Fruit fly (Drosophila melanogaster) whole organism, pupa: ENCODE results near the gene Ubc84D.

ENCODE experiments used
- CG10348 ChIP-seq: fragments of 200-800 bp; sonication (Bioruptor generic); IDR thresholded peaks from 2 replicates; pipeline ENCODE4 v1.3.6; 2022; ENCODE audit warnings: missing biosample characterization, missing genetic modification characterization
- CG12605 ChIP-seq: fragments of 200-800 bp; sonication (Bioruptor generic); IDR thresholded peaks from 2 replicates; pipeline ENCODE4 v1.3.6; 2022; ENCODE audit warnings: missing biosample characterization, missing genetic modification characterization
- CG13204 ChIP-seq: fragments of 200-800 bp; sonication (Bioruptor generic); optimal IDR thresholded peaks from 2 replicates; lab custom pipeline; 2018; ENCODE audit warnings: missing biosample characterization, mild to moderate bottlenecking, missing genetic modification characterization, moderate library complexity
- CG14655 ChIP-seq: fragments of 200-800 bp; sonication (Bioruptor generic); optimal IDR thresholded peaks from 3 replicates; lab custom pipeline; 2017; ENCODE audit warnings: mild to moderate bottlenecking, missing biosample characterization, missing genetic modification reagents, missing genetic modification characterization
- CG15710 ChIP-seq: fragments of 200-800 bp; sonication (Bioruptor generic); optimal IDR thresholded peaks from 2 replicates; lab custom pipeline; 2018; ENCODE audit warnings: missing biosample characterization, mild to moderate bottlenecking, missing genetic modification characterization, moderate library complexity
- CG17806 ChIP-seq: fragments of 200-800 bp; sonication (Bioruptor generic); optimal IDR thresholded peaks from 2 replicates; lab custom pipeline; 2018; ENCODE audit warnings: missing biosample characterization, mild to moderate bottlenecking, missing genetic modification characterization, moderate library complexity
- CG32121 ChIP-seq: fragments of 200-800 bp; sonication (Bioruptor generic); IDR thresholded peaks from 2 replicates; pipeline ENCODE4 v1.3.6; 2022; ENCODE audit warnings: missing biosample characterization, missing genetic modification characterization
- CG34367 ChIP-seq: fragments of 200-800 bp; sonication (Bioruptor generic); optimal IDR thresholded peaks from 2 replicates; lab custom pipeline; 2018; ENCODE audit warnings: missing biosample characterization, mild to moderate bottlenecking, missing genetic modification characterization
- CG4496 ChIP-seq: fragments of 200-800 bp; sonication (Bioruptor generic); IDR thresholded peaks from 3 replicates; pipeline ENCODE4 v1.3.6; 2022; ENCODE audit warnings: missing biosample characterization, missing genetic modification characterization
- CG8159 ChIP-seq: fragments of 200-800 bp; sonication (Bioruptor generic); optimal IDR thresholded peaks from 3 replicates; lab custom pipeline; 2018; ENCODE audit warnings: missing biosample characterization, mild to moderate bottlenecking, missing genetic modification characterization, moderate library complexity
- CG8301 ChIP-seq: fragments of 200-800 bp; sonication (Bioruptor generic); optimal IDR thresholded peaks from 2 replicates; lab custom pipeline; 2018; ENCODE audit warnings: missing biosample characterization, mild to moderate bottlenecking, missing genetic modification characterization
- CG9948 ChIP-seq: fragments of 200-800 bp; sonication (Bioruptor generic); optimal IDR thresholded peaks from 2 replicates; lab custom pipeline; 2018; ENCODE audit warnings: missing biosample characterization, mild to moderate bottlenecking, missing genetic modification characterization, moderate library complexity
- D1 ChIP-seq: fragments of 200-800 bp; sonication (Bioruptor generic); optimal IDR thresholded peaks from 2 replicates; lab custom pipeline; 2018; ENCODE audit warnings: missing biosample characterization, mild to moderate bottlenecking, missing genetic modification characterization, moderate library complexity
- EcR ChIP-seq: fragments of 200-800 bp; sonication (Bioruptor generic); optimal IDR thresholded peaks from 3 replicates; lab custom pipeline; 2019; ENCODE audit warnings: missing biosample characterization, missing genetic modification characterization, mild to moderate bottlenecking, moderate library complexity, missing genetic modification reagents
- Ets98B ChIP-seq: fragments of 200-800 bp; sonication (Bioruptor generic); IDR thresholded peaks from 2 replicates; pipeline ENCODE4 v1.3.6; 2022; ENCODE audit warnings: missing biosample characterization, missing genetic modification characterization
- Pif1A ChIP-seq: fragments of 200-800 bp; sonication (Bioruptor generic); optimal IDR thresholded peaks from 3 replicates; lab custom pipeline; 2016; ENCODE audit warnings: missing biosample characterization, missing genetic modification characterization
- Pif1B ChIP-seq: fragments of 200-800 bp; sonication (Bioruptor generic); optimal IDR thresholded peaks from 3 replicates; lab custom pipeline; 2016; ENCODE audit warnings: missing biosample characterization, missing genetic modification characterization
- Snoo ChIP-seq: fragments of 200-800 bp; sonication (Bioruptor generic); optimal IDR thresholded peaks from 3 replicates; lab custom pipeline; 2017; ENCODE audit warnings: missing biosample characterization, mild to moderate bottlenecking, missing genetic modification characterization, inconsistent platforms
- fd96Ca ChIP-seq: fragments of 200-800 bp; sonication (Bioruptor generic); IDR thresholded peaks from 3 replicates; pipeline ENCODE4 v1.3.6; 2022; ENCODE audit warnings: missing biosample characterization, missing genetic modification characterization
- gl ChIP-seq: fragments of 200-800 bp; sonication (Bioruptor generic); optimal IDR thresholded peaks from 2 replicates; lab custom pipeline; 2018; ENCODE audit warnings: missing biosample characterization, mild to moderate bottlenecking, missing genetic modification characterization
- rn ChIP-seq: fragments of 200-800 bp; sonication (Bioruptor generic); IDR thresholded peaks from 2 replicates; pipeline ENCODE4 v1.3.6; 2022; ENCODE audit warnings: missing biosample characterization, missing genetic modification characterization

The Ubc84D gene

dm6 chr3R:7490884-7491283, 28.4 kb downstream of the Ubc84D start:
- TF ChIP-seq CG8159: peak; percentile 70
- TF ChIP-seq gl (tag; lab: Kevin White, UChicago): no peak
- TF ChIP-seq CG15710 (tag; lab: Kevin White, UChicago): peak; percentile 63
- TF ChIP-seq CG10348 (GFP tag; lab: Robert Waterston, UW): no peak
- no peak for TF ChIP-seq D1 (tag; lab: Kevin White, UChicago)
- peak; percentile 70 for TF ChIP-seq Pif1A (GFP tag; lab: Kevin White, UChicago)
- TF ChIP-seq CG8301: peak; percentile 79
- peak; percentile 85 for TF ChIP-seq CG14655 (GFP tag; lab: Kevin White, UChicago)
- peak; percentile 71; the same call in 2 of the 3 replicates for TF ChIP-seq CG4496 (GFP tag; lab: Robert Waterston, UW)
- peak; percentile 35; the same call in 1 of the 2 replicates for TF ChIP-seq CG12605 (GFP tag; lab: Robert Waterston, UW)
- peak; percentile 64 for TF ChIP-seq Snoo (tag; lab: Kevin White, UChicago)
- TF ChIP-seq CG17806 (tag; lab: Kevin White, UChicago): peak; percentile 61
- peak; percentile 70 for TF ChIP-seq CG9948 (tag; lab: Kevin White, UChicago)
- TF ChIP-seq CG34367 (tag; lab: Kevin White, UChicago): peak; percentile 43
- no peak for TF ChIP-seq EcR
- no peak for TF ChIP-seq fd96Ca (GFP tag; lab: Robert Waterston, UW)
- TF ChIP-seq Pif1B: peak; percentile 56
- peak; percentile 53 for TF ChIP-seq rn
- peak; percentile 82 for TF ChIP-seq CG32121 (GFP tag; lab: Robert Waterston, UW)
- TF ChIP-seq Ets98B (GFP tag; lab: Robert Waterston, UW): peak; percentile 45; the same call in 1 of the 2 replicates
- no peak for TF ChIP-seq CG13204

DNA sequence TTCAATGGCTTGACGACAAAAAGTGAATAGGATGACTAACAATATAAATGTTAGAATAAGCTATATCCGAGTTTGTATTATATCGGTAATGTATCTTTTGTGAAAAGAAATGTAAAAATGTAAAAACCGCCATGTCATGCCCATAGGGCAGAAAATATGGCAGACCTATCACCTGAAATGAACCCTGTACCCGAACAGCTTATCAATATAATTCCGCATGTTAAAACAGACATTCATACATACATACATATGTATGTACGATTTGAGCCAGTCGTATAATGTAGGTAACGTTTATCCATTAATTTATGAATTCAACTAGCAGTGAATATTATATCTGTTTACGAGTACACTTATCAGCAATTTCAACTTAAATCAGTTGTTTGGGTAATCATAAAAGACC, 29.4 kb downstream of the Ubc84D start:
- TF ChIP-seq Pif1A (GFP tag; lab: Kevin White, UChicago): no peak
- TF ChIP-seq D1 (tag; lab: Kevin White, UChicago): no peak
- TF ChIP-seq CG14655 (GFP tag; lab: Kevin White, UChicago): no peak
- no peak for TF ChIP-seq CG10348 (GFP tag; lab: Robert Waterston, UW)
- no peak for TF ChIP-seq CG12605 (GFP tag; lab: Robert Waterston, UW)
- no peak for TF ChIP-seq Ets98B (GFP tag; lab: Robert Waterston, UW)
- no peak for TF ChIP-seq CG15710 (tag; lab: Kevin White, UChicago)
- TF ChIP-seq CG34367 (tag; lab: Kevin White, UChicago): no peak
- TF ChIP-seq CG4496 (GFP tag; lab: Robert Waterston, UW): no peak
- no peak for TF ChIP-seq CG17806 (tag; lab: Kevin White, UChicago)
- TF ChIP-seq CG13204: no peak
- TF ChIP-seq CG8301: no peak
- TF ChIP-seq gl (tag; lab: Kevin White, UChicago): no peak
- TF ChIP-seq CG8159: no peak
- TF ChIP-seq CG32121 (GFP tag; lab: Robert Waterston, UW): no peak

DNA sequence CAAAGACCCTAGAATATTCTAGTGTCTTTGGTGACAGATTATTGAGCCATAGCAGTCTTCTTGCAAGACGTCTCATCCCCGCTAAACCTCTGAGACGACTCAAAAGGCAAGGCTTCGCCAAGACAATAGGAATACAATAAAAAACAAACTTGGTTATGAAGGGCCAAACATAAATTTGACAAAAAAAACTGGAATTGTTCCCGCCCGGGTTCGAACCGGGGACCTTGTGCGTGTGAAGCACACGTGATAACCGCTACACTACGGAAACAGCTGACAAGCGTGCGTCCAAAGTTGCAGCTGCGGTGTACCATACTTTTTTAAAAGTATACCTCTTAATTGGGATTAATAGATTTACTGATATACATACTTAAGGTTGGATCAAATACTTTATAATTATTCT, 43.5 kb downstream of the Ubc84D start:
- TF ChIP-seq CG32121 (GFP tag; lab: Robert Waterston, UW): no peak
- no peak for TF ChIP-seq Ets98B (GFP tag; lab: Robert Waterston, UW)
- TF ChIP-seq CG15710 (tag; lab: Kevin White, UChicago): no peak
- no peak for TF ChIP-seq CG8159
- TF ChIP-seq CG14655 (GFP tag; lab: Kevin White, UChicago): no peak
- no peak for TF ChIP-seq CG8301
- no peak for TF ChIP-seq rn
- TF ChIP-seq CG34367 (tag; lab: Kevin White, UChicago): no peak
- no peak for TF ChIP-seq CG13204
- no peak for TF ChIP-seq D1 (tag; lab: Kevin White, UChicago)
- TF ChIP-seq Pif1B: no peak
- TF ChIP-seq CG10348 (GFP tag; lab: Robert Waterston, UW): no peak
- TF ChIP-seq CG12605 (GFP tag; lab: Robert Waterston, UW): no peak

DNA sequence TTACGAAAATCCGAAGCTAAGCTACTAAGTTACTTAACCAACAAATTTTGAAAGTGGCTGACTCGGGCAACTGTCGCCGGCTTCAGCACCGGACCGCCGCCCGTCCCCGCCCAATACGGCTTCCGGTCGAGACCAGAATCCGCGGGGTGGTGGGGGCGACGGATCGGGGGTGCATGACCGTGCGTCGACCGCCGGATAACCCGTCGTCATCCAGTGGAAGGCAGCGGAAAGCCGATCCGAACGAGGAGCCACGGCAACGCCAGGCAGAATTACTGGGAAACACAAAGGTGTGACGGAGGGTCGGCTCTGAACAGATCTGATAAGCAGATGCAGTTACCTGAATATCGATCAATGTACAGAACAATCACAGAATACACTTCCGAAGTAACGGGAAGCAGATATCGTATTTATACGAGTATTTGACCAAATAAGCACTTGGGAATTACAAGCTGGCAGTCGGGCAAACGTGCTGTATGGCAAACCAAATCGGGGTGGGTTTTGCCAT, 44.6 kb downstream of the Ubc84D start:
- TF ChIP-seq CG4496 (GFP tag; lab: Robert Waterston, UW) (peak; percentile 96), EcR (peak; percentile 99), CG8159 (peak; percentile 44), CG10348 (GFP tag; lab: Robert Waterston, UW) (no peak), CG8301 (peak; percentile 35), CG12605 (GFP tag; lab: Robert Waterston, UW) (peak; percentile 73), CG13204 (peak; percentile 100), gl (tag; lab: Kevin White, UChicago) (peak; percentile 71), CG17806 (tag; lab: Kevin White, UChicago) (peak; percentile 31), Ets98B (GFP tag; lab: Robert Waterston, UW) (peak; percentile 79), CG34367 (tag; lab: Kevin White, UChicago) (peak; percentile 26), CG15710 (tag; lab: Kevin White, UChicago) (peak; percentile 29), rn (no peak), fd96Ca (GFP tag; lab: Robert Waterston, UW) (peak; percentile 80; the same call in 2 of the 3 replicates), Pif1B (peak; percentile 53), Pif1A (GFP tag; lab: Kevin White, UChicago) (peak; percentile 64), CG32121 (GFP tag; lab: Robert Waterston, UW) (peak; percentile 68; the same call in 1 of the 2 replicates), Snoo (tag; lab: Kevin White, UChicago) (peak; percentile 66), D1 (tag; lab: Kevin White, UChicago) (no peak), CG14655 (GFP tag; lab: Kevin White, UChicago) (peak; percentile 73), CG9948 (tag; lab: Kevin White, UChicago) (no peak)

dm6 chr3R:7473767-7474254, 45.4 kb downstream of the Ubc84D start, which contains the start of gene CG1142:
CG1142 (minus strand) TSS chr3R:7473781.
- TF ChIP-seq Snoo (tag; lab: Kevin White, UChicago): peak; percentile 92
- peak; percentile 99 for TF ChIP-seq CG8159
- peak; percentile 99 for TF ChIP-seq CG15710 (tag; lab: Kevin White, UChicago)
- peak; percentile 99 for TF ChIP-seq CG17806 (tag; lab: Kevin White, UChicago)
- TF ChIP-seq Pif1A (GFP tag; lab: Kevin White, UChicago): peak; percentile 86
- peak; percentile 84 for TF ChIP-seq CG13204
- peak; percentile 95 for TF ChIP-seq D1 (tag; lab: Kevin White, UChicago)
- TF ChIP-seq CG10348 (GFP tag; lab: Robert Waterston, UW): peak; percentile 92
- peak; percentile 99 for TF ChIP-seq CG12605 (GFP tag; lab: Robert Waterston, UW)
- TF ChIP-seq CG9948 (tag; lab: Kevin White, UChicago): peak; percentile 98
- peak; percentile 89 for TF ChIP-seq Pif1B
- peak; percentile 95 for TF ChIP-seq gl (tag; lab: Kevin White, UChicago)
- peak; percentile 98 for TF ChIP-seq CG8301
- TF ChIP-seq rn: peak; percentile 97
- TF ChIP-seq CG34367 (tag; lab: Kevin White, UChicago): peak; percentile 99
- TF ChIP-seq fd96Ca (GFP tag; lab: Robert Waterston, UW): peak; percentile 73; the same call in 2 of the 3 replicates
- peak; percentile 98 for TF ChIP-seq Ets98B (GFP tag; lab: Robert Waterston, UW)
- TF ChIP-seq CG32121 (GFP tag; lab: Robert Waterston, UW): peak; percentile 98
- TF ChIP-seq EcR: peak; percentile 52
- TF ChIP-seq CG4496 (GFP tag; lab: Robert Waterston, UW): peak; percentile 99
- peak; percentile 97 for TF ChIP-seq CG14655 (GFP tag; lab: Kevin White, UChicago)
